Worm (Caenorhabditis elegans): Measurements from ENCODE around the gene pqn-90.
"Not testable (repeated sequence)": the region's sequence is repeated elsewhere in the genome, so short reads cannot be mapped to it uniquely, and the experiment has no call there.

Gene pqn-90

DNA sequence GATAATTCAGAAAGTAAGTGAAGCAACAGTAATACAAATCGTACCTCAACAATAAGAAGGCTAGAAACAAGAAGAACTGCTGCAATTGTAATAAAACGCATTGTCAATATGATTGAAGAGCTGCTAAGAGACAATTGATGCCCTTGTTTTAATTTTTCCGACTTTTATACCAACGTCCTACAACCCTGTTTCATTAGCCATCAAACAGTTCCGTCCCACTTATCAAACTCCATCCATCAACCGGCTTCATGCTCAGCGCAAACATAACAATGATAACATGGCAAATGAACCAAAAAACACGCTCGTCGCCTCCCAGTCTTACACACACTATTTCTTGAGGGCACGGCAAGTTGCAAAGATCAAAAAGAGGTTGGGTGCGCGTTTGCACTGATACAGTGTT, at the start of gene pqn-90:
TSS of gene pqn-90 (minus strand) at position 101 of the 400 bp plus-strand sequence.
- no peak for TF ChIP-seq W03F9.2 (tag; optimal IDR thresholded peaks at IDR 0.05)
- TF ChIP-seq dao-5 (tag; optimal IDR thresholded peaks at IDR 0.05), result no peak
- TF ChIP-seq him-1 (tag; optimal IDR thresholded peaks at IDR 0.05), result no peak

DNA sequence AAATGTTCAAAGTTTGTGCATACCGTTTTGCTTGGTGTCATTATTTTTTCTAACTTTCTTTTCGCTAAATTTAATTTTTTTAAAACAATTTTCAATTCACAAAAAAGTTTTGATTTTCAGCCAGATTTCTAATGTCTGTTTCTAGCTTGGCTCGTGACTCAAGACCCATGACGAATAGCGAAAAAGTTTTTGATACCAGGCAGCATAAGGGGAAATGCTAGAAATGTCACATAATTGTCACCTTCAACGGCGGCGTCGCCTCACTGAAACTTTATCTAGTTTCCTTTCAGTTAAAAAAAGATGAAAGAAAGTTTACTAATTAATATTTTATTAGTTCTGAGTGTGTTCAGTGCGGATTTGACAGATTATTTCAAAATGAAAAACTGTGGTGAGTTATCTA, 45.7 kb upstream of the pqn-90 start, which contains the start of gene irld-59:
TSS of gene irld-59 (plus strand) at position 301 of the 400 bp plus-strand sequence.
- no peak for TF ChIP-seq dao-5 (tag; optimal IDR thresholded peaks at IDR 0.05)
- TF ChIP-seq W03F9.2 (tag; optimal IDR thresholded peaks at IDR 0.05), result no peak
- TF ChIP-seq him-1 (tag; optimal IDR thresholded peaks at IDR 0.05), result no peak

DNA sequence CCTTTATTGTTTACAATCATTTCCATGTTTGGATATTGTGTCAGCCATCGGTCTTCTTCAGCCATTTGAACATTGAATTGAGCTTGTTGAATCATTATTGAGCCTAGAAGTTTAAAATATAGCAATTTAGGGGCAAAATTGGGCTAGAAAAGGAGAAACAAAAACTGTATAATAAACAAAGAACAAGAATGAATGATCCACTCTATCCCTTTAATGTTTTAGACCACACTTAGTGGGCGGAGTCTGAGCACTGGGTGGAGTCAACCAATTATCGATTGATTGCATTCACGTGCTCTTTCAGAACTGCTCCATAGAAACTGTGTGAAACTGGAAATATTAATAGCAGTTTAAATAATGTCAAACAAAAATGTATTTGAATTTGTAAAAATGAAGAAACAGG, 37.0 kb upstream of the pqn-90 start, which contains the start of gene tbx-40:
TSS of gene tbx-40 (minus strand) at position 101 of the 400 bp plus-strand sequence.
- TF ChIP-seq him-1 (tag; optimal IDR thresholded peaks at IDR 0.05) (no peak), dao-5 (tag; optimal IDR thresholded peaks at IDR 0.05) (no peak), W03F9.2 (tag; optimal IDR thresholded peaks at IDR 0.05) (no peak)

DNA sequence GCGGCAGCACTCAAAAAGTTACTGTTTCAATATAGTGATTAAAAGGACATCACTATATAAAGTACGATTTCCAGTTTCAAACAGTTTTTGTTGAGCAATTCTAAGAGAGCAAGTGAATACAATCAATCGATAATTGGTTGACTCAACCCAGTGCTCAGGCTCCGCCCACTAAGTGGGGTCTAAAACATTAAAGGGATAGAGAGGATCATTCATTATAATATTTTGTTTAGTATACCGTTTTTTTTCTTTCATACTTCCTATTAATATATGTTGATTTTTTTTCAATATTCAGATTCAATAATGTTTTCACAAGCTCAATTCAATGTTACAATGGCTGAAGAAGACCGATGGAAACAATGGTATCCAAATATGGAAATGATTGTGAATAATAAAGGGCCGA, 32.5 kb upstream of the pqn-90 start, which contains the start of gene tbx-39:
TSS of gene tbx-39 (plus strand) at position 301 of the 400 bp plus-strand sequence.
- TF ChIP-seq W03F9.2 (tag; optimal IDR thresholded peaks at IDR 0.05), result no peak
- no peak for TF ChIP-seq dao-5 (tag; optimal IDR thresholded peaks at IDR 0.05)
- no peak for TF ChIP-seq him-1 (tag; optimal IDR thresholded peaks at IDR 0.05)

DNA sequence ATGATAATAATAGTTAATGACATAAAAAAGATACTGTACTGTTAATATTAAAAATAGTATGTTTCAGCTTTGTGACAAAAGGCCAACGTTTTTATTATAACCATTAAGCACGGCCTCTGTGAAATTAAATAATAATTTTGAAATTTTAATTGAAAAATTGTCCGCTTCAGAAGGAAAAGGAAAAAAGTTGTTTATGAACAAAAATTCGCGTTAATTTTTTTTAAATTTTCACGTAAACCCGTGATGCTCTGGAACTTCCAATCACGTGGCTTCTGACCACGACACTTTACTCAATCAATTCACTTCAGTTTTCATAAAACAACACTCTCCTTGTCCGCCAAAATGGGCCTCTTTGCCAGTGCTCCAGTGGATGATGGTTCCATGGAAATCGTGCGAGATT, 30.2 kb upstream of the pqn-90 start, which contains the start of gene Y73F8A.15:
TSS of gene Y73F8A.15 (plus strand) at position 301 of the 400 bp plus-strand sequence.
- TF ChIP-seq him-1 (tag; optimal IDR thresholded peaks at IDR 0.05) (no peak), W03F9.2 (tag; optimal IDR thresholded peaks at IDR 0.05) (no peak), dao-5 (tag; optimal IDR thresholded peaks at IDR 0.05) (no peak)

DNA sequence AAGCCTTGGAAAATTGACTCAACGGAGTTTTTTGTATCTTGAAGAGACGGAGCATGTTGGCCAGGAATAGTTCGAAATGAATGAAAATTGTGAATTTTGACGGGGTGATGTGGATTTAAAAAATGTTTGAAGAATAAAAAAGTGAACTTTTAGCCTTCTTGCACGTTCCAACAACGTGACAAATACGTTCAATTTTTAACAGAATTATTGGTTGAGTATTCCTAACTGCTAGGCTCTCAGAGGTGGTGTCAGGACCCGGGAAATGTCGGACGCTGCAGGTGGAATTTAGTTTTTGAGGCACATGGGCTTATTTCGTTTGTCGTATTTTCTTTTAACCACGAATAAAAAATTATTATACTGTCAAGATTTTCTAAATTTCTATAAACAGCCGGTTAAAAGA, 27.9 kb upstream of the pqn-90 start, which contains the start of gene Y73F8A.14:
TSS of gene Y73F8A.14 (minus strand) at position 101 of the 400 bp plus-strand sequence.
- not testable (repeated sequence) for TF ChIP-seq W03F9.2, dao-5, him-1 (tag; optimal IDR thresholded peaks at IDR 0.05)

DNA sequence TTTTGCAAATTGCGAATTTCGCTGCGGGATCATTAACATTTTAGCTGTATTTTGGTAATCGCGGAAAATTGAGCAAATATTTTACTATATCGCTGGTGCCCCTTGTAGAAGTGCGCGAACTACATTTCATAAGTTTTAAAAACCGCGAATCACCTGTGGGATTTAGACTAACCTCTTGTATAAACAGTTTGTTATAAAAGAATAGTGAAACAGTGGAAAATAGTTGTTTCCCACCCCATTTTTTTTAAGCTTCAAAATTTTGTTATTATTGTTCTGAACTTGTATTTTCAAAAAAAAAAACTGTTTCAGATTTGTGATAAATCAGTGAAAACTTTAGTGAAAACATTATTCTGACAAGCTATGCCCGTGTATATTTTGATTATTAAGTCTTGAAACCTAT, 24.4 kb upstream of the pqn-90 start:
- TF ChIP-seq dao-5 (tag; optimal IDR thresholded peaks at IDR 0.05), result no peak
- no peak for TF ChIP-seq him-1 (tag; optimal IDR thresholded peaks at IDR 0.05)
- TF ChIP-seq W03F9.2 (tag; optimal IDR thresholded peaks at IDR 0.05), result no peak

DNA sequence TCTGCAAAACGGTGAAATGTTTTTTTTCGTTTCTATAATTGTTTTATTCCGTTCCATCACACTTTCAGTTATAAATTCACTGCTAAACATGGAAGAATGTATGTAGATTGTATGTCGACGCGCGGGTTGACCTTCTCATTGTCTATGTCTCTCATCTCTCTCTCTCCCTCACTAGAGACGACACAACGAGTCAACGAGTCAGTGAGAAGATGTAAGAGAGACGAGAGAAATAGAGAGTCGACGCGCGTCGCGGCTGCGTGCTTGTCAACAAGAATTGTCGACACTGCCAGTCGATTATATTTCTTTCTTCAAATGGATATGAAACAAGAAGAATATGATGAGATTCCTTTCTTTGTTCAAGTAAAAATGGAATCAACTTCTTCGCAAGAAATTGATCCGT, 20.9 kb upstream of the pqn-90 start, which contains the start of gene Y73F8A.13:
TSS of gene Y73F8A.13 (plus strand) at position 240 of the 400 bp plus-strand sequence.
- TF ChIP-seq him-1 (tag; optimal IDR thresholded peaks at IDR 0.05) (no peak), W03F9.2 (tag; optimal IDR thresholded peaks at IDR 0.05) (no peak), dao-5 (tag; optimal IDR thresholded peaks at IDR 0.05) (no peak)

DNA sequence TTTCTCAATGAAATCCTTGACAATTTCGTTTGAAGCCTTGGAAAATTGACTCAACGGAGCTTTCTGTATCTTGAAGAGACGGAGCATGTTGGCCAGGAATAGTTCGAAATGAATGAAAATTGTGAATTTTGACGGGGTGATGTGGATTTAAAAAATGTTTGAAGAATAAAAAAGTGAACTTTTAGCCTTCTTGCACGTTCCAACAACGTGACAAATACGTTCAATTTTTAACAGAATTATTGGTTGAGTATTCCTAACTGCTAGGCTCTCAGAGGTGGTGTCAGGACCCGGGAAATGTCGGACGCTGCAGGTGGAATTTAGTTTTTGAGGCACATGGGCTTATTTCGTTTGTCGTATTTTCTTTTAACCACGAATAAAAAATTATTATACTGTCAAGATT, 20.5 kb upstream of the pqn-90 start, which contains the start of gene Y73F8A.12:
TSS of gene Y73F8A.12 (minus strand) at position 101 of the 400 bp plus-strand sequence.
- TF ChIP-seq W03F9.2, dao-5, him-1 (tag; optimal IDR thresholded peaks at IDR 0.05): not testable (repeated sequence)

DNA sequence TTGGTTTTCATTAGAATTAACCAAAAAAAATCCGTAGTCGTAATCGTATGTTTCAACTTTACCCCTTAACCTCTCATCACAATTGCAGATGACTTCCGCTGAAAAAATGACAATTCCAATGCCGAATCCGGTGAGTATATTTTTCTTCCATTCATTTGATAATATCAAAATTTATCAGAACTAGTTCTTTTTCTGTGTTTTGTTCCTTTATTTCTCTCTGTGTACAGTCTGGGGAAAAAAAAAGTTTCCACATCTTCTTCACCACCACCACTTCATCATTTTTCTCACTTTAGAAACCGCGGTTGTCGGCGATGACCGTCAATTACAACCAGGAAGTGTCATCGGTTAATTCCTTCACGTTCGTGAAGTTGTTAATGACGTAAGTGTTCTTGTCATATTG, 11.1 kb upstream of the pqn-90 start, which contains the start of gene best-21:
TSS of gene best-21 (plus strand) at position 301 of the 400 bp plus-strand sequence.
- TF ChIP-seq W03F9.2 (tag; optimal IDR thresholded peaks at IDR 0.05) (no peak), him-1 (tag; optimal IDR thresholded peaks at IDR 0.05) (no peak), dao-5 (tag; optimal IDR thresholded peaks at IDR 0.05) (no peak)

DNA sequence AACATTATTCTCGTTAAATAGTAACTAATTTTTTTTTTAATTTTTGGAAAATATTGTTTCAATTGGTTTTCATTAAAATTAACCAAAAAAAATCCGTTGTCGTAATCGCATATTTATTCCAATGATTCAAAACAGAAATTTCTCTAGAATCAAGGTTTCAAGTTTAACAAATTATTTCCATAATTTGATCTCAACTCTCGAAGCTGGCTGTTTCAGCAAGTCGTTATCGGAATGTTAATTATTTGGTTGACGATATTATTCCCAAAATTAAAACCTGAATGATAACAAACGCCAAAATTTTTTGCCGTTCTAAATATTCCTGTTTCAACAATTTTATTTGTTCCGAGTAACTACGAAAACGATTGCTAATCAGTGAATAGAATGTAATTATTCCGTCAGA, 9.0 kb upstream of the pqn-90 start:
- no peak for TF ChIP-seq W03F9.2 (tag; optimal IDR thresholded peaks at IDR 0.05)
- no peak for TF ChIP-seq him-1 (tag; optimal IDR thresholded peaks at IDR 0.05)
- no peak for TF ChIP-seq dao-5 (tag; optimal IDR thresholded peaks at IDR 0.05)

DNA sequence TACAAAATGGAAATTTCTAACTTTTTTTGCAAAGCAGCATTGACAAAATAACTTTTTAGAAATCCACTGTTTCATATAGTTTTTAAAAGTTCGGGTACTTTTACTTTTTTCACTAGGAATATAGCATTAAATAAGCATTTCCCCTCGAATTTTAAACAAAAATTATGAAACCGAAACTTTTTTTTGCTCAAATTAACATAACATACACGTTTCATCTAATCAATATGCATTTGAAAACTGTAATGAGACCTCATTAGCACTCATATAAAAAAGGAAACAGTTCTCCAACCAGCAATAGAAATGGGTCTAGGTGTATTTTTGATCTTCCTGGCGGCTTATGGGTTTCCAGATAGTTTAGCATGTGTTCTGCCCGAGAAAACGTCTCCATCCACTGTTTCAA, 3.0 kb upstream of the pqn-90 start, which contains the start of gene Y73F8A.10:
TSS of gene Y73F8A.10 (plus strand) at position 301 of the 400 bp plus-strand sequence.
- no peak for TF ChIP-seq dao-5 (tag; optimal IDR thresholded peaks at IDR 0.05)
- no peak for TF ChIP-seq W03F9.2 (tag; optimal IDR thresholded peaks at IDR 0.05)
- TF ChIP-seq him-1 (tag; optimal IDR thresholded peaks at IDR 0.05), result no peak

DNA sequence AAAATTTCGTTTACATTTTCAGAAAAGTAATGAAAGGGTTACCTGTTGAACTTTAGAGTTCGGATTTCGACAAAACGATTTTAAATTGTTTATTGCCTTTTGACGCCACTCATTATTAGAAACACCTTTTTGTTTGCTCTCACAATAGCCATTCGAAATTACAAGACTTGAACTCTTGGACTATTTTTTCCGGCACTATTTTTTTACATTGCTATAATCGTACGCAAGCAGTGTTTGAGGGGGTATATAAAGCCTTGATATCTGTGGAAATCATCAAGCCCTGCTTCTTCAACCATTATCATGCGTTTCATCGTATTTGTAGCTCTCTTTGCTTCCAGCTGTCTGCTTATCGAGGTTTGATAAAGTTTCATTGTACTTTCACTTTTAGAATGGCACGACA, 545 bp upstream of the pqn-90 start, which contains the start of gene pqn-91:
TSS of gene pqn-91 (plus strand) at position 301 of the 400 bp plus-strand sequence.
- no peak for TF ChIP-seq him-1 (tag; optimal IDR thresholded peaks at IDR 0.05)
- TF ChIP-seq dao-5 (tag; optimal IDR thresholded peaks at IDR 0.05), result no peak
- no peak for TF ChIP-seq W03F9.2 (tag; optimal IDR thresholded peaks at IDR 0.05)

DNA sequence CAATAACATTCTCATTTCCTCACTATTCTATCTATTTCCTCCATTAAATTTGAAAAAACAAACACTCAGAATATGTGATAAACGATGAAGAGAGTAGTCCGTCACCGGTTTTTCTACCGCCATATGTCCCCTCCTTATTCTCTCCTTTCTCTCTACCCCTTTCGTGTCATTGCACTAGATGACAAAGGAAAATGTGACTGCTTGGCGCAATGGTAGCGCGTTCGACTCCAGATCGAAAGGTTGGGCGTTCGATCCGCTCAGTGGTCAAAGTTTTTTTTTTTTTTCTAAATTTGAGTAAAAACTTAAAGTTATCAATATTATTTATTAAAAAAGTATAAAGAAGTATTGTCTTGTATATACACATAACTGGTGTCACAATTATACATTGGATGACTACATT, 1.6 kb downstream of the pqn-90 start:
- no peak for TF ChIP-seq dao-5 (tag; optimal IDR thresholded peaks at IDR 0.05)

DNA sequence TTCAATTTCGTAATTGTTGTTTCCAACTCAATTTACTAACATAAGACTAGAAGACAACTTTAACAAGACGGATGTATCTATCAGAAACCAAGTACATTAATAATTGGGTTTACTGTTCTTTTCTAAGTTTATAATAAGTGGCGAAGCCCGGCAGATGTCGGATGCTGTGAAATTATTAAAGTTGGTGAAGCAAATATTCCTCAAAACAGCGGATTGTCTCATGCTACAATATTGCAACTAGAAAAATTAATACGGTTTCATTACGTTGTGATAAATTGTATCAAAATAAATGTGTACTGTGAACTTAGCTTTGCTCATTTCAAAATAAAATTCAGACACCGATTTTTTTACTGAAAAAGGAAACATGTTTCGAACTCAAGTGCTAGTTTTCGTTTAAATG, 7.4 kb downstream of the pqn-90 start:
- TF ChIP-seq him-1 (tag; optimal IDR thresholded peaks at IDR 0.05), result no peak
- no peak for TF ChIP-seq dao-5 (tag; optimal IDR thresholded peaks at IDR 0.05)
- TF ChIP-seq W03F9.2 (tag; optimal IDR thresholded peaks at IDR 0.05), result no peak
